Fruit fly (Drosophila melanogaster) whole organism, embryonic: ENCODE data around the gene mRpL10.

Experiments used
- CG10431 ChIP-seq: fragments of 200-800 bp; sonication (Bioruptor generic); optimal IDR thresholded peaks from 3 replicates; lab custom pipeline; 2018; ENCODE audit warnings: missing biosample characterization, mild to moderate bottlenecking, missing genetic modification characterization
- CG10543 ChIP-seq: fragments of 200-800 bp; sonication (Bioruptor generic); optimal IDR thresholded peaks from 3 replicates; lab custom pipeline; 2017; ENCODE audit warnings: missing biosample characterization, mild to moderate bottlenecking, missing genetic modification characterization, moderate library complexity
- CG10979 ChIP-seq: fragments of 200-800 bp; sonication (Bioruptor generic); optimal IDR thresholded peaks from 2 replicates; lab custom pipeline; 2018; ENCODE audit warnings: missing biosample characterization, mild to moderate bottlenecking, missing genetic modification characterization, moderate library complexity
- CG11398 ChIP-seq: fragments of 200-800 bp; sonication (Bioruptor generic); optimal IDR thresholded peaks from 2 replicates; lab custom pipeline; 2016; ENCODE audit warnings: missing biosample characterization, missing genetic modification characterization
- CG12299 ChIP-seq: fragments of 200-800 bp; sonication (Bioruptor generic); optimal IDR thresholded peaks from 2 replicates; lab custom pipeline; 2018; ENCODE audit warnings: missing biosample characterization, mild to moderate bottlenecking, missing genetic modification characterization
- CG1233 ChIP-seq: fragments of 200-800 bp; sonication (Bioruptor generic); optimal IDR thresholded peaks from 4 replicates; lab custom pipeline; 2018; ENCODE audit warnings: missing biosample characterization, mild to moderate bottlenecking, missing genetic modification characterization
- CG13424 ChIP-seq: fragments of 200-800 bp; sonication (Bioruptor generic); optimal IDR thresholded peaks from 2 replicates; lab custom pipeline; 2019; ENCODE audit warnings: missing biosample characterization, mild to moderate bottlenecking, missing genetic modification characterization, moderate library complexity
- CG15696 ChIP-seq: fragments of 200-800 bp; sonication (Bioruptor generic); optimal IDR thresholded peaks from 2 replicates; lab custom pipeline; 2019; ENCODE audit warnings: missing biosample characterization, mild to moderate bottlenecking, missing genetic modification characterization, moderate library complexity
- CG17912 ChIP-seq: fragments of 200-800 bp; sonication (Bioruptor generic); optimal IDR thresholded peaks from 2 replicates; lab custom pipeline; 2018; ENCODE audit warnings: missing biosample characterization, mild to moderate bottlenecking, missing genetic modification characterization
- CG1832 ChIP-seq: fragments of 200-800 bp; sonication (Bioruptor generic); optimal IDR thresholded peaks from 2 replicates; lab custom pipeline; 2017; ENCODE audit warnings: missing biosample characterization, mild to moderate bottlenecking, missing genetic modification characterization, inconsistent platforms
- CG2678 ChIP-seq: fragments of 200-800 bp; sonication (Bioruptor generic); optimal IDR thresholded peaks from 3 replicates; lab custom pipeline; 2019; ENCODE audit warnings: missing biosample characterization, mild to moderate bottlenecking, missing genetic modification characterization, moderate library complexity
- CG3407 ChIP-seq: fragments of 200-800 bp; sonication (Bioruptor generic); optimal IDR thresholded peaks from 2 replicates; lab custom pipeline; 2018; ENCODE audit warnings: missing biosample characterization, mild to moderate bottlenecking, missing genetic modification characterization
- CG34224 ChIP-seq: fragments of 200-800 bp; sonication (Bioruptor generic); IDR thresholded peaks from 3 replicates; pipeline ENCODE4 v1.3.6; 2022; ENCODE audit warnings: missing biosample characterization, missing genetic modification characterization; ENCODE audit not compliant: partially characterized antibody
- CG34376 ChIP-seq: fragments of 200-800 bp; sonication (Bioruptor generic); optimal IDR thresholded peaks from 2 replicates; lab custom pipeline; 2018; ENCODE audit warnings: missing biosample characterization, mild to moderate bottlenecking, missing genetic modification characterization
- CG43689 ChIP-seq: fragments of 200-800 bp; sonication (Bioruptor generic); IDR thresholded peaks from 2 replicates; pipeline ENCODE4 v1.3.6; 2022; ENCODE audit warnings: missing biosample characterization, missing genetic modification characterization
- CG7271 ChIP-seq: fragments of 200-800 bp; sonication (Bioruptor generic); optimal IDR thresholded peaks from 2 replicates; lab custom pipeline; 2018; ENCODE audit warnings: missing biosample characterization, mild to moderate bottlenecking, missing genetic modification characterization, moderate library complexity
- CG7963 ChIP-seq: fragments of 200-800 bp; sonication (Bioruptor generic); IDR thresholded peaks from 3 replicates; pipeline ENCODE4 v1.3.6; 2022; ENCODE audit warnings: missing biosample characterization, missing genetic modification characterization; ENCODE audit not compliant: partially characterized antibody
- CG8290 ChIP-seq, 3 experiments: fragments of 200-800 bp; sonication (Bioruptor generic); optimal IDR thresholded peaks; 2 replicates each; lab custom pipeline; 2016 to 2019; ENCODE audit warnings: missing biosample characterization in 3 of 3, missing genetic modification characterization in 3 of 3, mild to moderate bottlenecking in 2 of 3, moderate library complexity in 1 of 3
- CG8388 ChIP-seq: fragments of 200-800 bp; sonication (Bioruptor generic); optimal IDR thresholded peaks from 2 replicates; lab custom pipeline; 2019; ENCODE audit warnings: missing biosample characterization, mild to moderate bottlenecking, missing genetic modification characterization, moderate library complexity
- CG9437 ChIP-seq: fragments of 200-800 bp; sonication (Bioruptor generic); optimal IDR thresholded peaks from 2 replicates; lab custom pipeline; 2018; ENCODE audit warnings: missing biosample characterization, mild to moderate bottlenecking, missing genetic modification characterization
- CHES-1-like ChIP-seq: fragments of 200-800 bp; sonication (Bioruptor generic); optimal IDR thresholded peaks from 2 replicates; lab custom pipeline; 2016; ENCODE audit warnings: missing biosample characterization, missing genetic modification characterization
- CrebB ChIP-seq: fragments of 200-800 bp; sonication (Bioruptor generic); optimal IDR thresholded peaks from 3 replicates; lab custom pipeline; 2018; ENCODE audit warnings: missing biosample characterization, mild to moderate bottlenecking, missing genetic modification characterization
- Eip74EF ChIP-seq, 2 experiments: fragments of 200-800 bp in 1 of 2; fragments of >200 bp in 1 of 2; sonication (Bioruptor generic) in 1 of 2; optimal IDR thresholded peaks; 2 replicates each; lab custom pipeline; 2017 to 2019; ENCODE audit warnings: missing biosample characterization in 2 of 2, missing genetic modification characterization in 2 of 2, mild to moderate bottlenecking in 1 of 2, moderate library complexity in 1 of 2
- Elba2 ChIP-seq: fragments of 200-800 bp; sonication (Bioruptor generic); optimal IDR thresholded peaks from 3 replicates; lab custom pipeline; 2016; ENCODE audit warnings: missing biosample characterization, missing genetic modification characterization
- HHEX ChIP-seq: fragments of 200-800 bp; sonication (Bioruptor generic); optimal IDR thresholded peaks from 3 replicates; lab custom pipeline; 2017; ENCODE audit warnings: missing biosample characterization, mild to moderate bottlenecking, missing genetic modification characterization, missing genetic modification reagents
- Hey ChIP-seq: fragments of 200-800 bp; sonication (Bioruptor generic); optimal IDR thresholded peaks from 3 replicates; lab custom pipeline; 2018; ENCODE audit warnings: missing biosample characterization, mild to moderate bottlenecking, missing genetic modification characterization
- HmgD ChIP-seq: fragments of 200-800 bp; sonication (Bioruptor generic); optimal IDR thresholded peaks from 3 replicates; lab custom pipeline; 2016; ENCODE audit warnings: missing biosample characterization, missing genetic modification characterization
- Hr51 ChIP-seq, 2 experiments: fragments of 200-800 bp; sonication (Bioruptor generic); optimal IDR thresholded peaks; 2 replicates in 1 of 2; 3 replicates in 1 of 2; lab custom pipeline; 2016 to 2018; ENCODE audit warnings: missing biosample characterization in 2 of 2, missing genetic modification characterization in 2 of 2, mild to moderate bottlenecking in 1 of 2, moderate library complexity in 1 of 2
- NfI ChIP-seq: fragments of 200-800 bp; sonication (Bioruptor generic); optimal IDR thresholded peaks from 3 replicates; lab custom pipeline; 2018; ENCODE audit warnings: missing biosample characterization, mild to moderate bottlenecking, missing genetic modification characterization, moderate library complexity
- PHDP ChIP-seq: fragments of 200-800 bp; sonication (Bioruptor generic); optimal IDR thresholded peaks from 3 replicates; lab custom pipeline; 2018; ENCODE audit warnings: missing biosample characterization, mild to moderate bottlenecking, missing genetic modification characterization, moderate library complexity
- Side ChIP-seq: fragments of 200-800 bp; sonication (Bioruptor generic); optimal IDR thresholded peaks from 2 replicates; lab custom pipeline; 2016; ENCODE audit warnings: missing biosample characterization, missing genetic modification characterization
- bsh ChIP-seq, 2 experiments: fragments of 200-800 bp; sonication (Bioruptor generic); optimal IDR thresholded peaks; 2 replicates each; lab custom pipeline; 2017 to 2018; ENCODE audit warnings: mild to moderate bottlenecking in 2 of 2, missing biosample characterization in 2 of 2, missing genetic modification characterization in 2 of 2, moderate library complexity in 1 of 2
- corto ChIP-seq: fragments of 200-800 bp; sonication (Bioruptor generic); optimal IDR thresholded peaks from 2 replicates; lab custom pipeline; 2016; ENCODE audit warnings: missing biosample characterization, mild to moderate bottlenecking, missing genetic modification characterization, moderate library complexity
- exex ChIP-seq: fragments of 200-800 bp; sonication (Bioruptor generic); optimal IDR thresholded peaks from 4 replicates; lab custom pipeline; 2018; ENCODE audit warnings: missing biosample characterization, mild to moderate bottlenecking, missing genetic modification characterization, moderate library complexity
- eyg ChIP-seq: fragments of 200-800 bp; sonication (Bioruptor generic); optimal IDR thresholded peaks from 3 replicates; lab custom pipeline; 2016; ENCODE audit warnings: missing biosample characterization, missing genetic modification characterization
- fd102C ChIP-seq: fragments of 200-800 bp; sonication (Bioruptor generic); optimal IDR thresholded peaks from 2 replicates; lab custom pipeline; 2018; ENCODE audit warnings: missing biosample characterization, mild to moderate bottlenecking, missing genetic modification characterization, moderate library complexity
- fd64A ChIP-seq: fragments of 200-800 bp; sonication (Bioruptor generic); optimal IDR thresholded peaks from 3 replicates; lab custom pipeline; 2018; ENCODE audit warnings: missing biosample characterization, mild to moderate bottlenecking, missing genetic modification characterization
- ftz-f1 ChIP-seq: fragments of 200-800 bp; sonication (Bioruptor generic); optimal IDR thresholded peaks from 2 replicates; lab custom pipeline; 2016; ENCODE audit warnings: missing biosample characterization, missing genetic modification characterization
- jing ChIP-seq: fragments of 200-800 bp; sonication (Bioruptor generic); optimal IDR thresholded peaks from 2 replicates; lab custom pipeline; 2018; ENCODE audit warnings: missing biosample characterization, mild to moderate bottlenecking, missing genetic modification characterization
- lbe ChIP-seq: fragments of 200-800 bp; sonication (Bioruptor generic); optimal IDR thresholded peaks from 2 replicates; lab custom pipeline; 2016; ENCODE audit warnings: missing biosample characterization, mild to moderate bottlenecking, missing genetic modification characterization
- nom ChIP-seq: fragments of 200-800 bp; sonication (Bioruptor generic); optimal IDR thresholded peaks from 2 replicates; lab custom pipeline; 2017; ENCODE audit warnings: missing biosample characterization, missing genetic modification characterization, mild to moderate bottlenecking, moderate library complexity, missing genetic modification reagents
- sd ChIP-seq: fragments of 200-800 bp; sonication (Bioruptor generic); optimal IDR thresholded peaks from 3 replicates; lab custom pipeline; 2018; ENCODE audit warnings: missing biosample characterization, mild to moderate bottlenecking, missing genetic modification characterization, moderate library complexity
- sqz ChIP-seq: fragments of 200-800 bp; sonication (Bioruptor generic); optimal IDR thresholded peaks from 3 replicates; lab custom pipeline; 2018; ENCODE audit warnings: missing biosample characterization, mild to moderate bottlenecking, missing genetic modification characterization
- tgo ChIP-seq: fragments of 200-800 bp; sonication (Bioruptor generic); IDR thresholded peaks from 3 replicates; pipeline ENCODE4 v1.3.6; 2022; ENCODE audit warnings: missing biosample characterization, missing genetic modification characterization
- trem ChIP-seq: fragments of 200-800 bp; optimal IDR thresholded peaks from 3 replicates; lab custom pipeline; 2019; ENCODE audit warnings: missing biosample characterization, mild to moderate bottlenecking, missing genetic modification characterization, moderate library complexity
- twi ChIP-seq: fragments of 200-800 bp; optimal IDR thresholded peaks from 2 replicates; lab custom pipeline; 2019; ENCODE audit warnings: missing biosample characterization, mild to moderate bottlenecking, missing genetic modification characterization, moderate library complexity
- wor ChIP-seq: fragments of 200-800 bp; sonication (Bioruptor generic); IDR thresholded peaks from 2 replicates; pipeline ENCODE4 v1.3.6; 2022; ENCODE audit warnings: missing biosample characterization, missing genetic modification characterization

Gene mRpL10

DNA sequence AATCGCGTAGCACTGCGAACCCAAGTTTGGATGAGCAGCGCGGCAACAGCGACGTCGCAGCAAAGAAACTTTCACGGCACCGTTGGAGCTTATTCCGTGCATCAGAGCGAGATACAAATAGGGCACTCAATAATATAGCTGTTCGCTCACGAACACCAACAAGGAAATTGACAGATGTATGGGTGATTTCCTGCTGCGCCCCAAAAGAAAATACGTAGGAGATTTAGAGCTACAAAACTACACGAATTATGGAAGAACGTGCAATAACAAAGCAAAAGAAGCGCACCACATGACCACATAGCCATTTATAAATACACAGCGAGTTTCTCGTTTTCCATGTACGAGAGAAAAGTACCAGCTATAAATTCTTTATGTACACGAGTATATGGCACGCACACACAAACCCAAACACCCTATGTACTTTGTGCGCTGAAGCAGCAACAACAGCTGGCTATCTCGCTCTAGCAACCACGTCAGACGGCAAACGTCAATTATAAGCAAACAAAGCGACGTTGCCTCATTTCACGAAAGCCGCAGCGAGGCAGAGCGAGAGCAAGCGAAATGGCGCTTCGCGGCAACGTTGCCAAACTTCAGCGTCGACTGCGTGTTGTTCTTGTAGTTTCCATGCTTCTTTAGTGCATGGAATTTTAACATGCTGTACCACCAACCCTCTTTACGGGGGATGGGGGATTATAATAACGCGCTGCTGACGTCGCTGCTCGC, 42.0 kb upstream of the mRpL10 start (continued):
- peak; percentile 45 for TF ChIP-seq CG1832 (GFP tag; lab: Kevin White, UChicago)
- TF ChIP-seq NfI (GFP tag; lab: Kevin White, UChicago), result peak; percentile 6
- peak in 1 of 2 experiments; percentile 8 for TF ChIP-seq bsh (GFP tag; optimal IDR thresholded peaks at IDR 0.05; lab: Kevin White, UChicago)
- peak; percentile 14 for TF ChIP-seq CG9437 (GFP tag; lab: Kevin White, UChicago)
- TF ChIP-seq sd, result peak; percentile 98
- TF ChIP-seq CrebB, result no peak
- TF ChIP-seq CG12299 (tag; lab: Kevin White, UChicago), result peak; percentile 64
- TF ChIP-seq CG2678, result peak; percentile 27
- TF ChIP-seq Side (GFP tag; lab: Kevin White, UChicago), result peak; percentile 14
- peak; percentile 100 for TF ChIP-seq CG3407
- TF ChIP-seq sqz (GFP tag; lab: Kevin White, UChicago), result peak; percentile 69
- peak; percentile 74 for TF ChIP-seq corto (GFP tag; lab: Kevin White, UChicago)
- TF ChIP-seq CG10979 (tag; lab: Kevin White, UChicago), result no peak
- no peak for TF ChIP-seq CG8388 (GFP tag; lab: Kevin White, UChicago)
- peak; percentile 11 for TF ChIP-seq CHES-1-like
- TF ChIP-seq CG43689 (GFP tag; lab: Robert Waterston, UW), result no peak
- TF ChIP-seq wor (GFP tag; lab: Robert Waterston, UW), result no peak
- peak; percentile 19 for TF ChIP-seq CG11398 (GFP tag; lab: Kevin White, UChicago)
- peak; percentile 55 for TF ChIP-seq twi (tag; lab: Kevin White, UChicago)
- TF ChIP-seq Eip74EF (GFP tag; optimal IDR thresholded peaks at IDR 0.05; lab: Kevin White, UChicago), result peak in 1 of 2 experiments; percentile 62
- TF ChIP-seq ftz-f1, result peak; percentile 22
- TF ChIP-seq exex (tag; lab: Kevin White, UChicago), result peak; percentile 48
- peak; percentile 8 for TF ChIP-seq PHDP (tag; lab: Kevin White, UChicago)
- TF ChIP-seq lbe (GFP tag; lab: Kevin White, UChicago), result peak; percentile 65
- TF ChIP-seq fd64A, result peak; percentile 39
- peak; percentile 34 for TF ChIP-seq CG7271 (tag; lab: Kevin White, UChicago)
- peak; percentile 9 for TF ChIP-seq HmgD
- peak; percentile 36 to 71 for TF ChIP-seq Hr51 (GFP tag; optimal IDR thresholded peaks at IDR 0.05; lab: Kevin White, UChicago)
- peak; percentile 25 for TF ChIP-seq fd102C
- peak; percentile 63 for TF ChIP-seq Hey
- peak; percentile 20 for TF ChIP-seq trem (tag; lab: Kevin White, UChicago)
- TF ChIP-seq tgo (GFP tag; lab: Robert Waterston, UW), result no peak
- TF ChIP-seq CG15696, result peak; percentile 51
- TF ChIP-seq nom (GFP tag; lab: Kevin White, UChicago), result peak; percentile 51
- TF ChIP-seq eyg (GFP tag; lab: Kevin White, UChicago), result peak; percentile 12
- TF ChIP-seq CG13424, result no peak
- TF ChIP-seq CG34224 (GFP tag; lab: Robert Waterston, UW), result no peak
- peak; percentile 48 for TF ChIP-seq HHEX (GFP tag; lab: Kevin White, UChicago)
- TF ChIP-seq CG10431 (GFP tag; lab: Kevin White, UChicago), result peak; percentile 52
- peak; percentile 16 for TF ChIP-seq CG1233 (GFP tag; lab: Kevin White, UChicago)
- no peak for TF ChIP-seq jing (GFP tag; lab: Kevin White, UChicago)
- TF ChIP-seq CG7963 (GFP tag; lab: Robert Waterston, UW), result no peak
- peak; percentile 94 for TF ChIP-seq CG10543
- peak; percentile 32 for TF ChIP-seq CG17912 (GFP tag; lab: Kevin White, UChicago)
- TF ChIP-seq CG8290 (GFP tag; optimal IDR thresholded peaks at IDR 0.05; lab: Kevin White, UChicago), result no peak
- TF ChIP-seq CG8290 (tag; optimal IDR thresholded peaks at IDR 0.05; lab: Kevin White, UChicago), result peak; percentile 14 to 62
- TF ChIP-seq Elba2 (GFP tag; lab: Kevin White, UChicago), result no peak
- TF ChIP-seq CG34376, result peak; percentile 85
